Fruit fly (Drosophila melanogaster): Measurements from ENCODE around the gene CG3436.
A peak's percentile ranks its signal among the peaks of the same experiment; 100 is the strongest.

CG3436 gene

dm6 chr2L:117750-118149 lies 38.1 kb upstream of the CG3436 start (continued):
- TF ChIP-seq sob (GFP tag; IDR thresholded peaks at IDR 0.05): peak; percentile 62; the same call in 1 of the 2 replicates
- TF ChIP-seq Dbx (GFP tag; IDR thresholded peaks at IDR 0.05): 0 out of 3 replicates have a peak, but pooled peaks have one; percentile 41
- no peak for TF ChIP-seq nmo (GFP tag; optimal IDR thresholded peaks at IDR 0.05)
- TF ChIP-seq inv (GFP tag; IDR thresholded peaks at IDR 0.05; ENCODE audit: partially characterized antibody): no peak
- peak; percentile 28 for TF ChIP-seq CG12769 (tag; optimal IDR thresholded peaks at IDR 0.05)
- no peak for TF ChIP-seq eyg (GFP tag; optimal IDR thresholded peaks at IDR 0.05)
- TF ChIP-seq chm (GFP tag; IDR thresholded peaks at IDR 0.05): peak; percentile 54; the same call in 1 of the 2 replicates
- peak in 1 of 2 experiments; percentile 45 for TF ChIP-seq eve (GFP tag; optimal IDR thresholded peaks at IDR 0.05)
- TF ChIP-seq caup (GFP tag; optimal IDR thresholded peaks at IDR 0.05; ENCODE audit: severe bottlenecking): peak; percentile 31
- TF ChIP-seq CG15514 (GFP tag; optimal IDR thresholded peaks at IDR 0.05): peak; percentile 51
- TF ChIP-seq CG15601 (tag; optimal IDR thresholded peaks at IDR 0.05): peak; percentile 57
- TF ChIP-seq exex (tag; optimal IDR thresholded peaks at IDR 0.05): peak; percentile 11
- TF ChIP-seq CG13123 (GFP tag; optimal IDR thresholded peaks at IDR 0.05): peak; percentile 6
- peak; percentile 85 for TF ChIP-seq Med (GFP tag)
- peak; percentile 19 for TF ChIP-seq CG10209 (GFP tag; optimal IDR thresholded peaks at IDR 0.05)
- no peak for TF ChIP-seq CG6175 (GFP tag; IDR thresholded peaks at IDR 0.05)
- TF ChIP-seq pfk (GFP tag; optimal IDR thresholded peaks at IDR 0.05): peak; percentile 32
- peak; percentile 56 for TF ChIP-seq CG2875 (GFP tag; optimal IDR thresholded peaks at IDR 0.05)
- TF ChIP-seq CG3847 (GFP tag; IDR thresholded peaks at IDR 0.05): no peak
- TF ChIP-seq onecut (GFP tag; IDR thresholded peaks at IDR 0.05): peak; percentile 31; the same call in 1 of the 2 replicates
- peak; percentile 75 for TF ChIP-seq kni (GFP tag; optimal IDR thresholded peaks at IDR 0.05)
- peak; percentile 38; the same call in 1 of the 2 replicates for TF ChIP-seq E2f1 (GFP tag; IDR thresholded peaks at IDR 0.05)
- peak; percentile 70 for TF ChIP-seq mirr (GFP tag; optimal IDR thresholded peaks at IDR 0.05)
- TF ChIP-seq vvl (GFP tag; IDR thresholded peaks at IDR 0.05): no peak
- TF ChIP-seq btn (GFP tag; optimal IDR thresholded peaks at IDR 0.05): peak; percentile 18
- TF ChIP-seq Atf6 (GFP tag; IDR thresholded peaks at IDR 0.05): 0 out of 2 replicates have a peak, but pooled peaks have one; percentile 36
- no peak for TF ChIP-seq Optix (GFP tag; IDR thresholded peaks at IDR 0.05)
- TF ChIP-seq Trl (optimal IDR thresholded peaks at IDR 0.05): no peak
- peak; percentile 14 for TF ChIP-seq Trl (GFP tag; optimal IDR thresholded peaks at IDR 0.05)
- TF ChIP-seq Bdp1 (GFP tag; optimal IDR thresholded peaks at IDR 0.05): peak; percentile 15
- no peak for TF ChIP-seq CG2199 (GFP tag; IDR thresholded peaks at IDR 0.05)
- TF ChIP-seq ro (GFP tag; IDR thresholded peaks at IDR 0.05): no peak
- peak; percentile 38 for TF ChIP-seq CG10543 (GFP tag; optimal IDR thresholded peaks at IDR 0.05)
- peak; percentile 9 for TF ChIP-seq gem (tag; optimal IDR thresholded peaks at IDR 0.05)
- TF ChIP-seq Max (GFP tag; optimal IDR thresholded peaks at IDR 0.05): no peak
- TF ChIP-seq CG18619 (GFP tag; optimal IDR thresholded peaks at IDR 0.05): peak; percentile 19
- TF ChIP-seq Camta (GFP tag; optimal IDR thresholded peaks at IDR 0.05): peak; percentile 5
- peak; percentile 12 for TF ChIP-seq unpg (GFP tag; optimal IDR thresholded peaks at IDR 0.05)
- TF ChIP-seq E2f2 (GFP tag; IDR thresholded peaks at IDR 0.05): no peak
- no peak for TF ChIP-seq CG30020 (tag; optimal IDR thresholded peaks at IDR 0.05)
- peak; percentile 11 for TF ChIP-seq CG1792 (GFP tag; optimal IDR thresholded peaks at IDR 0.05)
- 0 out of 2 replicates have a peak, but pooled peaks have one; percentile 10 for TF ChIP-seq gsb (GFP tag; IDR thresholded peaks at IDR 0.05)
- TF ChIP-seq CG7987 (GFP tag; optimal IDR thresholded peaks at IDR 0.05): peak; percentile 53
- TF ChIP-seq CG18476 (GFP tag; optimal IDR thresholded peaks at IDR 0.05): no peak
- TF ChIP-seq HLHmδ (GFP tag; optimal IDR thresholded peaks at IDR 0.05): peak; percentile 63
- peak; percentile 31 for TF ChIP-seq CG6765 (GFP tag; optimal IDR thresholded peaks at IDR 0.05)
- TF ChIP-seq Jarid2 (GFP tag; optimal IDR thresholded peaks at IDR 0.05): no peak
- peak; percentile 10 for TF ChIP-seq CG1647 (GFP tag; optimal IDR thresholded peaks at IDR 0.05)
- no peak for TF ChIP-seq CG6272 (GFP tag; IDR thresholded peaks at IDR 0.05)
- TF ChIP-seq Hmr (GFP tag; optimal IDR thresholded peaks at IDR 0.05): peak; percentile 32
- TF ChIP-seq CTCF (GFP tag; optimal IDR thresholded peaks at IDR 0.05): peak; percentile 16

Data from whole organism, embryonic.